Worm (Caenorhabditis elegans): Measurements from ENCODE around the gene Y38H6C.16.

DNA sequence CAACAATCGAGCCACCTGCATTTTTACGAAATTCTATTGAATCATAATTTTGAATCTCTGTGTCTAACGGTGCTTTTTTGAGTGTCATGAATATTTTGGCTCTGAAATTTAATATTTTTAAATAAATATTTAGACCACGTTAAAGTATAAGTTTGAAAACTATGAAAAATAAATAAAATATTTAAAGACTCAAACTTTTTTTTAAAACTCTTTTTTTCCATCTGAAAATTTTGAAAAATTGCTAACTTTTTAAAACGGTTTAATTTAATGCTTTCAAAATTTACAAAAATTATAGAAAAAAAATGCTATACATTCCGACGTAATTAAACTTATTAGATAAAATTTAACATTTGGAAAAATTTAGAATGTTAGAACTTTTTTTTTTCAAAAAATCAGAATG lies 4.9 kb upstream of the Y38H6C.16 start, which contains the start of gene slc-36.3:
- no peak for TF ChIP-seq fkh-10 (GFP tag; optimal IDR thresholded peaks at IDR 0.05)
- TF ChIP-seq ama-1 (optimal IDR thresholded peaks at IDR 0.05), result no peak
- no peak for TF ChIP-seq nhr-11 (tag; optimal IDR thresholded peaks at IDR 0.05)
- no peak for TF ChIP-seq nhr-23 (tag; optimal IDR thresholded peaks at IDR 0.05)
- TF ChIP-seq nhr-25 (tag; optimal IDR thresholded peaks at IDR 0.05), result no peak
- TF ChIP-seq snpc-4 (tag; optimal IDR thresholded peaks at IDR 0.05), result no peak
- TF ChIP-seq nhr-76 (tag; optimal IDR thresholded peaks at IDR 0.05), result no peak
- no peak for TF ChIP-seq pha-4 (tag; optimal IDR thresholded peaks at IDR 0.05)
- TF ChIP-seq nhr-237 (tag; optimal IDR thresholded peaks at IDR 0.05), result no peak
- no peak for TF ChIP-seq ZK546.5 (tag; optimal IDR thresholded peaks at IDR 0.05)
- no peak for TF ChIP-seq aly-2 (tag; optimal IDR thresholded peaks at IDR 0.05)
- no peak for TF ChIP-seq elt-2 (tag; optimal IDR thresholded peaks at IDR 0.05)
- TF ChIP-seq R02D3.7 (tag; optimal IDR thresholded peaks at IDR 0.05), result no peak
